Worm (Caenorhabditis elegans): ENCODE data around the gene rhgf-1.

- TF ChIP-seq hnd-1 (tag; optimal IDR thresholded peaks at IDR 0.05) (no peak), pes-1 (GFP tag; IDR thresholded peaks at IDR 0.05) (no peak), ama-1 (optimal IDR thresholded peaks at IDR 0.05) (no peak), ceh-13 (GFP tag; optimal IDR thresholded peaks at IDR 0.05) (no peak), hmbx-1 (tag; optimal IDR thresholded peaks at IDR 0.05) (no peak)
These were observed 61.6 kb downstream of the rhgf-1 start for ce11 chrX:10650103-10650502.
